Worm (Caenorhabditis elegans): ENCODE measurements around the gene lon-3.

lon-3 gene

DNA sequence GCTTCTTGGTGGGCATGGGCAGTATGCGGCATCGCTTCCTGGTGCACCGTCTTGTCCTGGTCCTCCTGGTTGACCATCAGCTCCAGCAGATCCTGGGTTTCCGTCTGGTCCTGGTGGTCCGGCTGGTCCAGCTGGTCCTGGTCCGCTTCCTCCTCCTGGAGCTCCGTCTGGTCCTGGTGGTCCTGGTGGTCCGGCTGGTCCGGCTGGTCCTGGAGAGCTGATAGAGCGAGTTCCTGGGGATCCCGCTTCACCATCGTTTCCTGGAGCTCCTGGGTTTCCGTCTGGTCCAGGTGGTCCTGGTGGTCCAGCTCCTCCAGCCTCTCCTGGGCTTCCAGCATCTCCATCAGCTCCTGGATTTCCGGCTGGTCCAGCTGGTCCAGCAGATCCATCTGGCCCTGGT lies 31.4 kb downstream of the lon-3 start:
- peak; percentile 18 for TF ChIP-seq elt-4 (tag; optimal IDR thresholded peaks at IDR 0.05)
- no peak for TF ChIP-seq ref-2 (tag; optimal IDR thresholded peaks at IDR 0.05)
- no peak for TF ChIP-seq ceh-34 (tag; optimal IDR thresholded peaks at IDR 0.05)
- TF ChIP-seq mec-3 (tag; optimal IDR thresholded peaks at IDR 0.05; ENCODE audit: borderline replicate concordance) = peak; percentile 33
- peak; percentile 32 for TF ChIP-seq C08G9.2 (tag; optimal IDR thresholded peaks at IDR 0.05)
- no peak for TF ChIP-seq ceh-24 (tag; optimal IDR thresholded peaks at IDR 0.05)
- TF ChIP-seq pat-9 (tag; optimal IDR thresholded peaks at IDR 0.05) = no peak
- no peak for TF ChIP-seq sox-4 (tag; optimal IDR thresholded peaks at IDR 0.05)
- TF ChIP-seq dmd-4 (tag; optimal IDR thresholded peaks at IDR 0.05; ENCODE audit: borderline replicate concordance) = peak; percentile 9

ce11 chrV:12162906-12163305 lies 35.5 kb downstream of the lon-3 start, which contains the start of gene srj-4:
Gene srj-4 (plus strand): TSS chrV:12163206.
- TF ChIP-seq pros-1 (tag; optimal IDR thresholded peaks at IDR 0.05) (no peak), ceh-34 (tag; optimal IDR thresholded peaks at IDR 0.05) (no peak), ttx-3 (tag; optimal IDR thresholded peaks at IDR 0.05) (no peak), hlh-6 (tag; optimal IDR thresholded peaks at IDR 0.05) (no peak), dve-1 (tag; optimal IDR thresholded peaks at IDR 0.05) (no peak), dmd-4 (tag; optimal IDR thresholded peaks at IDR 0.05; ENCODE audit: borderline replicate concordance) (no peak), ceh-22 (tag; optimal IDR thresholded peaks at IDR 0.05) (no peak), unc-86 (tag; optimal IDR thresholded peaks at IDR 0.05) (no peak), nhr-232 (tag; optimal IDR thresholded peaks at IDR 0.05) (no peak), ceh-6 (GFP tag; optimal IDR thresholded peaks at IDR 0.05) (no peak), hlh-15 (tag; optimal IDR thresholded peaks at IDR 0.05) (no peak), pha-4 (tag; optimal IDR thresholded peaks at IDR 0.05) (no peak), hlh-13 (GFP tag; optimal IDR thresholded peaks at IDR 0.05) (no peak), T23F11.4 (GFP tag; optimal IDR thresholded peaks at IDR 0.05) (no peak), lim-6 (tag; optimal IDR thresholded peaks at IDR 0.05) (no peak), fkh-6 (tag; optimal IDR thresholded peaks at IDR 0.05) (no peak), sdc-2 (tag; optimal IDR thresholded peaks at IDR 0.05) (no peak), fkh-10 (GFP tag; optimal IDR thresholded peaks at IDR 0.05) (no peak), mec-3 (tag; optimal IDR thresholded peaks at IDR 0.05; ENCODE audit: borderline replicate concordance) (no peak), K09A11.1 (tag; optimal IDR thresholded peaks at IDR 0.05; ENCODE audit: insufficient read depth) (no peak)

ce11 chrV:12162220-12162619 lies 36.2 kb downstream of the lon-3 start, which contains the start of gene C27A7.5:
Gene C27A7.5 (minus strand): TSS chrV:12162320.
- no peak for TF ChIP-seq ceh-34 (tag; optimal IDR thresholded peaks at IDR 0.05)
- no peak for TF ChIP-seq mec-3 (tag; optimal IDR thresholded peaks at IDR 0.05; ENCODE audit: borderline replicate concordance)
- no peak for TF ChIP-seq F13H6.1 (tag; optimal IDR thresholded peaks at IDR 0.05)
- TF ChIP-seq nfya-1 (tag; optimal IDR thresholded peaks at IDR 0.05) = no peak
- no peak for TF ChIP-seq npax-4 (tag; optimal IDR thresholded peaks at IDR 0.05)
- TF ChIP-seq gmeb-2 (tag; optimal IDR thresholded peaks at IDR 0.05) = no peak
- TF ChIP-seq lim-6 (tag; optimal IDR thresholded peaks at IDR 0.05) = no peak
- no peak for TF ChIP-seq ref-2 (tag; optimal IDR thresholded peaks at IDR 0.05)
- no peak for TF ChIP-seq hlh-15 (tag; optimal IDR thresholded peaks at IDR 0.05)
- TF ChIP-seq ceh-45 (GFP tag; IDR thresholded peaks at IDR 0.05) = no peak
- TF ChIP-seq ceh-31 (tag; optimal IDR thresholded peaks at IDR 0.05) = no peak
- TF ChIP-seq lin-11 (tag; optimal IDR thresholded peaks at IDR 0.05) = no peak
- no peak for TF ChIP-seq pax-1 (tag; optimal IDR thresholded peaks at IDR 0.05)

- no peak for TF ChIP-seq rnt-1 (tag; optimal IDR thresholded peaks at IDR 0.05)
- no peak for TF ChIP-seq elt-4 (tag; optimal IDR thresholded peaks at IDR 0.05)
- no peak for TF ChIP-seq nhr-11 (tag; optimal IDR thresholded peaks at IDR 0.05)
- no peak for TF ChIP-seq fax-1 (tag; optimal IDR thresholded peaks at IDR 0.05)
- TF ChIP-seq ttx-3 (tag; optimal IDR thresholded peaks at IDR 0.05) = no peak
- no peak for TF ChIP-seq hlh-30 (tag; optimal IDR thresholded peaks at IDR 0.05; ENCODE audit: insufficient read depth)
- no peak for TF ChIP-seq sdc-2 (tag; optimal IDR thresholded peaks at IDR 0.05)
- TF ChIP-seq pha-4 (tag; optimal IDR thresholded peaks at IDR 0.05) = no peak
- TF ChIP-seq zip-5 (tag; optimal IDR thresholded peaks at IDR 0.05) = no peak
- TF ChIP-seq ceh-18 (tag; optimal IDR thresholded peaks at IDR 0.05) = no peak
- TF ChIP-seq hlh-13 (GFP tag; optimal IDR thresholded peaks at IDR 0.05) = no peak
- no peak for TF ChIP-seq pqm-1 (tag; optimal IDR thresholded peaks at IDR 0.05)
- TF ChIP-seq eyg-1 (tag; optimal IDR thresholded peaks at IDR 0.05) = no peak
- TF ChIP-seq ceh-48 (tag; optimal IDR thresholded peaks at IDR 0.05) = no peak
- no peak for TF ChIP-seq ceh-2 (tag; optimal IDR thresholded peaks at IDR 0.05)
- TF ChIP-seq ceh-24 (tag; optimal IDR thresholded peaks at IDR 0.05) = no peak
- no peak for TF ChIP-seq ceh-30 (tag; optimal IDR thresholded peaks at IDR 0.05)
- TF ChIP-seq gmeb-2 (tag; optimal IDR thresholded peaks at IDR 0.05) = no peak
- no peak for TF ChIP-seq madf-2 (tag; optimal IDR thresholded peaks at IDR 0.05)
These were observed 37.3 kb downstream of the lon-3 start for ce11 chrV:12161157-12161556.
